Fruit fly (Drosophila melanogaster): ENCODE data around the gene CG8745.
A peak's percentile ranks its signal among the peaks of the same experiment; 100 is the strongest.

CG8745 gene

DNA sequence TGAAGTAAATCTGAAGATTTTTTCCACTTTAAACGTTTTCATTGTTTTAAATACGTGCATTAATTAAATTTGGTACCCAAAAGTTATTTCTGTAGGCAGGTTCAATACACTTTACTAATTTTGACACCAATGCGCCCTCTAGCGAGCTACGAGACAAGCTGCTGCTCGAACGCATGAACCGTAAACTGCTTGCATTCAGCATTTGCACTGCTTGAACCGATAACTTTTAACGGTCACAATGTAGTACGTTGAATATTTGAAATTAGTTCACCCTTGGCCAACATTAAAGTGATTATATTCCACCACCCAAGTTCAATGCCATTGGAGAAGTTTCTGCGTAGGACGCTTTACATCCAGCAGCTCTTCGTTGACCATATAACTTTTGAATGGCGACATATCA, 21.4 kb downstream of the CG8745 start (continued):
- TF ChIP-seq lilli (GFP tag; optimal IDR thresholded peaks at IDR 0.05): no peak
- peak; percentile 44; the same call in 1 of the 2 replicates for TF ChIP-seq CG9932 (GFP tag; IDR thresholded peaks at IDR 0.05)
- TF ChIP-seq Xbp1 (GFP tag; optimal IDR thresholded peaks at IDR 0.05): peak; percentile 48
- peak; percentile 7 to 55 for TF ChIP-seq chif (GFP tag; optimal IDR thresholded peaks at IDR 0.05)
- TF ChIP-seq jumu (GFP tag; optimal IDR thresholded peaks at IDR 0.05): peak; percentile 1
- 0 out of 3 replicates have a peak, but pooled peaks have one; percentile 30 for TF ChIP-seq otp (GFP tag; IDR thresholded peaks at IDR 0.05)
- TF ChIP-seq CG3726 (GFP tag; IDR thresholded peaks at IDR 0.05): no peak
- no peak for TF ChIP-seq CG9437 (GFP tag; optimal IDR thresholded peaks at IDR 0.05)
- no peak for TF ChIP-seq D19B (GFP tag; optimal IDR thresholded peaks at IDR 0.05)
- TF ChIP-seq CG11085 (GFP tag; IDR thresholded peaks at IDR 0.05): no peak
- TF ChIP-seq CG17385 (GFP tag; optimal IDR thresholded peaks at IDR 0.05): no peak
- peak; percentile 50 for TF ChIP-seq Ets97D (GFP tag; optimal IDR thresholded peaks at IDR 0.05)
- TF ChIP-seq dan (GFP tag; IDR thresholded peaks at IDR 0.05): no peak
- TF ChIP-seq croc (GFP tag; conservative IDR thresholded peaks at IDR 0.05): peak; percentile 33; the same call in 1 of the 3 replicates
- TF ChIP-seq slbo (GFP tag; IDR thresholded peaks at IDR 0.05): peak; percentile 79
- no peak for TF ChIP-seq Adf1 (GFP tag; IDR thresholded peaks at IDR 0.05)
- TF ChIP-seq kah (GFP tag; optimal IDR thresholded peaks at IDR 0.05): no peak
- TF ChIP-seq unc-4 (GFP tag; IDR thresholded peaks at IDR 0.05; ENCODE audit: partially characterized antibody): no peak
- TF ChIP-seq CG34422 (GFP tag; IDR thresholded peaks at IDR 0.05): no peak; the same call in 2 of the 3 replicates
- TF ChIP-seq nom (GFP tag; optimal IDR thresholded peaks at IDR 0.05): no peak
- no peak for TF ChIP-seq CG10274 (GFP tag; optimal IDR thresholded peaks at IDR 0.05)
- peak; percentile 12 for TF ChIP-seq mam (GFP tag; optimal IDR thresholded peaks at IDR 0.05)
- TF ChIP-seq CG13287 (GFP tag; IDR thresholded peaks at IDR 0.05; ENCODE audit: partially characterized antibody): peak; percentile 60; the same call in 1 of the 2 replicates
- TF ChIP-seq CG15514 (GFP tag; optimal IDR thresholded peaks at IDR 0.05): peak; percentile 60
- peak; percentile 42 for TF ChIP-seq CG9817 (tag; optimal IDR thresholded peaks at IDR 0.05)
- TF ChIP-seq HLH4C (GFP tag; IDR thresholded peaks at IDR 0.05; ENCODE audit: partially characterized antibody): peak; percentile 67
- TF ChIP-seq CG6791 (GFP tag; IDR thresholded peaks at IDR 0.05; ENCODE audit: partially characterized antibody): peak; percentile 81
- no peak for TF ChIP-seq maf-S (GFP tag; optimal IDR thresholded peaks at IDR 0.05)
- TF ChIP-seq trem (tag; optimal IDR thresholded peaks at IDR 0.05): peak; percentile 28
- peak; percentile 67 for TF ChIP-seq Ptx1 (GFP tag; IDR thresholded peaks at IDR 0.05)
- TF ChIP-seq CG3163 (GFP tag; optimal IDR thresholded peaks at IDR 0.05): peak; percentile 30
- TF ChIP-seq CG8478 (optimal IDR thresholded peaks at IDR 0.05): peak; percentile 87
- peak; percentile 58; the same call in 1 of the 3 replicates for TF ChIP-seq hb (GFP tag; IDR thresholded peaks at IDR 0.05; ENCODE audit: partially characterized antibody)
- TF ChIP-seq Usf (GFP tag; optimal IDR thresholded peaks at IDR 0.05): no peak
- TF ChIP-seq lov (optimal IDR thresholded peaks at IDR 0.05): no peak
- peak; percentile 37; the same call in 1 of the 3 replicates for TF ChIP-seq lov (GFP tag; IDR thresholded peaks at IDR 0.05)
- TF ChIP-seq pita (GFP tag; optimal IDR thresholded peaks at IDR 0.05): peak; percentile 14
- TF ChIP-seq kay (GFP tag; optimal IDR thresholded peaks at IDR 0.05): no peak
- TF ChIP-seq Hmr (GFP tag; optimal IDR thresholded peaks at IDR 0.05): peak; percentile 9
- no peak for TF ChIP-seq gce (GFP tag; IDR thresholded peaks at IDR 0.05)
- no peak for TF ChIP-seq MBD-R2 (GFP tag; IDR thresholded peaks at IDR 0.05)
- no peak for TF ChIP-seq CG3995 (GFP tag; optimal IDR thresholded peaks at IDR 0.05)
- TF ChIP-seq CG8944 (GFP tag; optimal IDR thresholded peaks at IDR 0.05): peak; percentile 20
- TF ChIP-seq CG18011 (GFP tag; optimal IDR thresholded peaks at IDR 0.05): no peak
- peak in 1 of 2 experiments; percentile 49 for TF ChIP-seq dpn (GFP tag; optimal IDR thresholded peaks at IDR 0.05)
- TF ChIP-seq ham (GFP tag; IDR thresholded peaks at IDR 0.05): no peak
- TF ChIP-seq Dip2 (GFP tag; IDR thresholded peaks at IDR 0.05): no peak
- peak; percentile 16 for TF ChIP-seq repo (GFP tag; optimal IDR thresholded peaks at IDR 0.05)
- TF ChIP-seq CG11093 (GFP tag; IDR thresholded peaks at IDR 0.05): peak; percentile 46; the same call in 2 of the 3 replicates
- TF ChIP-seq ssp (GFP tag; IDR thresholded peaks at IDR 0.05): peak; percentile 40; the same call in 1 of the 2 replicates
- no peak for TF ChIP-seq CG4707 (GFP tag; optimal IDR thresholded peaks at IDR 0.05)

All from whole organism, embryonic.